Fruit fly (Drosophila melanogaster) whole organism, embryonic: ENCODE data around the gene CG12310.

Source experiments
- B-H2 ChIP-seq: fragments of 200-800 bp; sonication (Bioruptor generic); optimal IDR thresholded peaks from 2 replicates; lab custom pipeline; 2018; ENCODE audit warnings: missing biosample characterization, mild to moderate bottlenecking, missing genetic modification characterization
- Bteb2 ChIP-seq: fragments of 200-800 bp; sonication (Bioruptor generic); optimal IDR thresholded peaks from 2 replicates; lab custom pipeline; 2016; ENCODE audit warnings: missing biosample characterization, missing genetic modification characterization
- CG10366 ChIP-seq: fragments of 200-800 bp; sonication (Bioruptor generic); IDR thresholded peaks from 2 replicates; pipeline ENCODE4 v1.3.6; 2022; ENCODE audit warnings: missing biosample characterization, missing genetic modification characterization
- CG10959 ChIP-seq: fragments of 200-800 bp; sonication (Bioruptor generic); IDR thresholded peaks from 2 replicates; pipeline ENCODE4 v1.3.6; 2022; ENCODE audit warnings: missing biosample characterization, missing genetic modification characterization
- CG14014 ChIP-seq: fragments of 200-800 bp; sonication (Bioruptor generic); IDR thresholded peaks from 2 replicates; pipeline ENCODE4 v1.3.6; 2022; ENCODE audit warnings: missing biosample characterization, missing genetic modification characterization
- CG15696 ChIP-seq: fragments of 200-800 bp; sonication (Bioruptor generic); optimal IDR thresholded peaks from 2 replicates; lab custom pipeline; 2019; ENCODE audit warnings: missing biosample characterization, mild to moderate bottlenecking, missing genetic modification characterization, moderate library complexity
- CG16779 ChIP-seq: fragments of 200-800 bp; sonication (Bioruptor generic); IDR thresholded peaks from 2 replicates; pipeline ENCODE4 v1.3.6; 2022; ENCODE audit warnings: missing biosample characterization, missing genetic modification characterization
- CG16813 ChIP-seq: fragments of 200-800 bp; sonication (Bioruptor generic); IDR thresholded peaks from 3 replicates; pipeline ENCODE4 v1.3.6; 2022; ENCODE audit warnings: missing biosample characterization, missing genetic modification characterization; ENCODE audit not compliant: partially characterized antibody
- CG1832 ChIP-seq: fragments of 200-800 bp; sonication (Bioruptor generic); optimal IDR thresholded peaks from 2 replicates; lab custom pipeline; 2017; ENCODE audit warnings: missing biosample characterization, mild to moderate bottlenecking, missing genetic modification characterization, inconsistent platforms
- CG2129 ChIP-seq: fragments of 200-800 bp; sonication (Bioruptor generic); IDR thresholded peaks from 2 replicates; pipeline ENCODE4 v1.3.6; 2022; ENCODE audit warnings: missing biosample characterization, missing genetic modification characterization; ENCODE audit not compliant: partially characterized antibody
- CG42726 ChIP-seq: fragments of 200-800 bp; sonication (Bioruptor generic); IDR thresholded peaks from 2 replicates; pipeline ENCODE4 v1.3.6; 2022; ENCODE audit warnings: missing biosample characterization, missing genetic modification characterization; ENCODE audit not compliant: partially characterized antibody
- CG6272 ChIP-seq: fragments of 200-800 bp; sonication (Bioruptor generic); IDR thresholded peaks from 2 replicates; pipeline ENCODE4 v1.3.6; 2022; ENCODE audit warnings: missing biosample characterization, missing genetic modification characterization
- CG6683 ChIP-seq: fragments of 200-800 bp; sonication (Bioruptor generic); optimal IDR thresholded peaks from 2 replicates; lab custom pipeline; 2017; ENCODE audit warnings: missing biosample characterization, mild to moderate bottlenecking, missing genetic modification characterization, missing genetic modification reagents
- CG6765 ChIP-seq: fragments of 200-800 bp; sonication (Bioruptor generic); optimal IDR thresholded peaks from 3 replicates; lab custom pipeline; 2017; ENCODE audit warnings: missing biosample characterization, mild to moderate bottlenecking, missing genetic modification characterization
- CG6791 ChIP-seq: fragments of 200-800 bp; sonication (Bioruptor generic); IDR thresholded peaks from 3 replicates; pipeline ENCODE4 v1.3.6; 2022; ENCODE audit warnings: missing biosample characterization, missing genetic modification characterization; ENCODE audit not compliant: partially characterized antibody
- CG7357 ChIP-seq: fragments of 200-800 bp; sonication (Bioruptor generic); IDR thresholded peaks from 3 replicates; pipeline ENCODE4 v1.3.6; 2022; ENCODE audit warnings: missing biosample characterization, missing genetic modification characterization
- CG7963 ChIP-seq: fragments of 200-800 bp; sonication (Bioruptor generic); IDR thresholded peaks from 3 replicates; pipeline ENCODE4 v1.3.6; 2022; ENCODE audit warnings: missing biosample characterization, missing genetic modification characterization; ENCODE audit not compliant: partially characterized antibody
- CG8281 ChIP-seq: fragments of 200-800 bp; sonication (Bioruptor generic); optimal IDR thresholded peaks from 2 replicates; lab custom pipeline; 2018; ENCODE audit warnings: missing biosample characterization, mild to moderate bottlenecking, missing genetic modification characterization, moderate library complexity
- Dip3 ChIP-seq: fragments of 200-800 bp; sonication (Bioruptor generic); optimal IDR thresholded peaks from 3 replicates; lab custom pipeline; 2016; ENCODE audit warnings: missing biosample characterization, missing genetic modification characterization
- Eip74EF ChIP-seq, 2 experiments: fragments of 200-800 bp in 1 of 2; fragments of >200 bp in 1 of 2; sonication (Bioruptor generic) in 1 of 2; optimal IDR thresholded peaks; 2 replicates each; lab custom pipeline; 2017 to 2019; ENCODE audit warnings: missing biosample characterization in 2 of 2, missing genetic modification characterization in 2 of 2, mild to moderate bottlenecking in 1 of 2, moderate library complexity in 1 of 2
- Fer3 ChIP-seq: fragments of 200-800 bp; sonication (Bioruptor generic); optimal IDR thresholded peaks from 2 replicates; lab custom pipeline; 2018; ENCODE audit warnings: missing biosample characterization, mild to moderate bottlenecking, missing genetic modification characterization, moderate library complexity
- HLH54F ChIP-seq: fragments of 200-800 bp; sonication (Bioruptor generic); optimal IDR thresholded peaks from 3 replicates; lab custom pipeline; 2016; ENCODE audit warnings: missing biosample characterization, missing genetic modification characterization
- Hey ChIP-seq: fragments of 200-800 bp; sonication (Bioruptor generic); optimal IDR thresholded peaks from 3 replicates; lab custom pipeline; 2018; ENCODE audit warnings: missing biosample characterization, mild to moderate bottlenecking, missing genetic modification characterization
- Jarid2 ChIP-seq: fragments of 200-800 bp; sonication (Bioruptor generic); optimal IDR thresholded peaks from 3 replicates; lab custom pipeline; 2017; ENCODE audit warnings: mild to moderate bottlenecking, missing biosample characterization, missing genetic modification reagents, missing genetic modification characterization
- Oli ChIP-seq: fragments of 200-800 bp; sonication (Bioruptor generic); optimal IDR thresholded peaks from 2 replicates; lab custom pipeline; 2018; ENCODE audit warnings: missing biosample characterization, mild to moderate bottlenecking, missing genetic modification characterization, moderate library complexity
- Side ChIP-seq: fragments of 200-800 bp; sonication (Bioruptor generic); optimal IDR thresholded peaks from 2 replicates; lab custom pipeline; 2016; ENCODE audit warnings: missing biosample characterization, missing genetic modification characterization
- Sin3A ChIP-seq: fragments of >200 bp; optimal IDR thresholded peaks from 2 replicates; lab custom pipeline; 2018
- Six4 ChIP-seq: fragments of 200-800 bp; sonication (Bioruptor generic); optimal IDR thresholded peaks from 2 replicates; lab custom pipeline; 2016; ENCODE audit warnings: missing biosample characterization, missing genetic modification characterization
- Tbp ChIP-seq: fragments of >200 bp; optimal IDR thresholded peaks from 2 replicates; lab custom pipeline; 2018; ENCODE audit warnings: missing biosample characterization, missing genetic modification characterization
- fd64A ChIP-seq: fragments of 200-800 bp; sonication (Bioruptor generic); optimal IDR thresholded peaks from 3 replicates; lab custom pipeline; 2018; ENCODE audit warnings: missing biosample characterization, mild to moderate bottlenecking, missing genetic modification characterization
- ftz-f1 ChIP-seq: fragments of 200-800 bp; sonication (Bioruptor generic); optimal IDR thresholded peaks from 2 replicates; lab custom pipeline; 2016; ENCODE audit warnings: missing biosample characterization, missing genetic modification characterization
- fu2 ChIP-seq: fragments of 200-800 bp; sonication (Bioruptor generic); optimal IDR thresholded peaks from 2 replicates; lab custom pipeline; 2016; ENCODE audit warnings: missing biosample characterization, missing genetic modification characterization
- gsb-n ChIP-seq: fragments of 200-800 bp; sonication (Bioruptor generic); optimal IDR thresholded peaks from 3 replicates; lab custom pipeline; 2018; ENCODE audit warnings: missing biosample characterization, mild to moderate bottlenecking, missing genetic modification characterization
- her ChIP-seq: fragments of 200-800 bp; sonication (Bioruptor generic); optimal IDR thresholded peaks from 2 replicates; lab custom pipeline; 2016; ENCODE audit warnings: missing biosample characterization, missing genetic modification characterization
- inv ChIP-seq: fragments of 200-800 bp; sonication (Bioruptor generic); IDR thresholded peaks from 2 replicates; pipeline ENCODE4 v1.3.6; 2022; ENCODE audit warnings: missing biosample characterization, missing genetic modification characterization; ENCODE audit not compliant: partially characterized antibody
- jigr1 ChIP-seq: fragments of 200-800 bp; sonication (Bioruptor generic); IDR thresholded peaks from 3 replicates; pipeline ENCODE4 v1.3.6; 2022; ENCODE audit warnings: missing biosample characterization, missing genetic modification characterization
- kay ChIP-seq: fragments of 200-800 bp; sonication (Bioruptor generic); optimal IDR thresholded peaks from 2 replicates; lab custom pipeline; 2016; ENCODE audit warnings: missing biosample characterization, missing genetic modification characterization
- klu ChIP-seq: fragments of 200-800 bp; sonication (Bioruptor generic); IDR thresholded peaks from 2 replicates; pipeline ENCODE4 v1.3.6; 2022; ENCODE audit warnings: missing biosample characterization, missing genetic modification characterization
- knrl ChIP-seq: fragments of 200-800 bp; sonication (Bioruptor generic); IDR thresholded peaks from 3 replicates; pipeline ENCODE4 v1.3.6; 2022; ENCODE audit warnings: missing biosample characterization, missing genetic modification characterization; ENCODE audit not compliant: partially characterized antibody
- lov ChIP-seq, 2 experiments: fragments of 200-800 bp in 1 of 2; fragments of >200 bp in 1 of 2; sonication (Bioruptor generic) in 1 of 2; IDR thresholded peaks in 1 of 2; optimal IDR thresholded peaks in 1 of 2; 2 replicates in 1 of 2; 3 replicates in 1 of 2; pipeline versions ENCODE4 v1.3.6 to Lab custom; 2017 to 2022; ENCODE audit warnings: missing biosample characterization in 1 of 2, missing genetic modification characterization in 1 of 2
- phol ChIP-seq: fragments of 200-800 bp; sonication (Bioruptor generic); optimal IDR thresholded peaks from 3 replicates; lab custom pipeline; 2018; ENCODE audit warnings: missing biosample characterization, mild to moderate bottlenecking, missing genetic modification characterization, moderate library complexity
- pita ChIP-seq: fragments of 200-800 bp; sonication (Bioruptor generic); optimal IDR thresholded peaks from 2 replicates; lab custom pipeline; 2017; ENCODE audit warnings: missing biosample characterization, mild to moderate bottlenecking, missing genetic modification characterization
- psq ChIP-seq: fragments of 200-800 bp; sonication (Bioruptor generic); optimal IDR thresholded peaks from 2 replicates; lab custom pipeline; 2017; ENCODE audit warnings: missing biosample characterization, missing genetic modification characterization
- schlank ChIP-seq: fragments of 200-800 bp; sonication (Bioruptor generic); optimal IDR thresholded peaks from 2 replicates; lab custom pipeline; 2018; ENCODE audit warnings: missing biosample characterization, mild to moderate bottlenecking, missing genetic modification characterization
- seq ChIP-seq: fragments of 200-800 bp; sonication (Bioruptor generic); IDR thresholded peaks from 2 replicates; pipeline ENCODE4 v1.3.6; 2022; ENCODE audit warnings: missing biosample characterization, missing genetic modification characterization
- sr ChIP-seq: fragments of 200-800 bp; sonication (Bioruptor generic); IDR thresholded peaks from 3 replicates; pipeline ENCODE4 v1.3.6; 2022; ENCODE audit warnings: missing biosample characterization, missing genetic modification characterization
- tup ChIP-seq: fragments of 200-800 bp; sonication (Bioruptor generic); optimal IDR thresholded peaks from 2 replicates; lab custom pipeline; 2016; ENCODE audit warnings: missing biosample characterization, mild to moderate bottlenecking, missing genetic modification characterization, moderate library complexity

CG12310 gene

dm6 chr3L:15098659-15099512, 48.3 kb upstream of the CG12310 start (continued):
- TF ChIP-seq Dip3 (GFP tag; lab: Kevin White, UChicago) (no peak), knrl (GFP tag; lab: Robert Waterston, UW) (no peak), ftz-f1 (GFP tag; lab: Kevin White, UChicago) (no peak), CG16779 (no peak), HLH54F (GFP tag; lab: Kevin White, UChicago) (peak; percentile 2), CG10366 (GFP tag; lab: Robert Waterston, UW) (peak; percentile 64), fu2 (GFP tag; lab: Kevin White, UChicago) (no peak), CG7963 (GFP tag; lab: Robert Waterston, UW) (no peak), Sin3A (lab: Kevin White, UChicago) (no peak), sr (peak; percentile 56; the same call in 2 of the 3 replicates), seq (GFP tag; lab: Robert Waterston, UW) (peak; percentile 34; the same call in 1 of the 2 replicates), klu (no peak; the same call in 1 of the 2 replicates), Eip74EF (GFP tag; optimal IDR thresholded peaks at IDR 0.05; lab: Kevin White, UChicago) (peak in 1 of 2 experiments; percentile 90), psq (GFP tag; lab: Kevin White, UChicago) (peak; percentile 11), Fer3 (peak; percentile 89), CG1832 (no peak), Six4 (GFP tag; lab: Kevin White, UChicago) (peak; percentile 87), Bteb2 (GFP tag; lab: Kevin White, UChicago) (no peak), kay (GFP tag; lab: Kevin White, UChicago) (peak; percentile 37), CG42726 (GFP tag; lab: Robert Waterston, UW) (no peak)
- TF ChIP-seq, all 482 proteins: peak for 318

dm6 chr3L:15097878-15098520, 47.4 kb upstream of the CG12310 start, which contains the start of gene Ctps:
Gene Ctps (plus strand): TSS chr3L:15097914.
- no peak for TF ChIP-seq Tbp (GFP tag; lab: Kevin White, UChicago)
- no peak for TF ChIP-seq inv
- TF ChIP-seq CG2129 (GFP tag; lab: Robert Waterston, UW): no peak
- no peak for TF ChIP-seq jigr1 (GFP tag; lab: Robert Waterston, UW)
- no peak for TF ChIP-seq Side
- TF ChIP-seq CG15696: no peak
- TF ChIP-seq CG10959 (GFP tag; lab: Robert Waterston, UW): no peak
- no peak for TF ChIP-seq fd64A (GFP tag; lab: Kevin White, UChicago)
- no peak for TF ChIP-seq ftz-f1 (GFP tag; lab: Kevin White, UChicago)
- no peak for TF ChIP-seq Hey (tag; lab: Kevin White, UChicago)
- no peak for TF ChIP-seq CG6683 (GFP tag; lab: Kevin White, UChicago)
- no peak for TF ChIP-seq CG6765 (GFP tag; lab: Kevin White, UChicago)
- TF ChIP-seq tup: no peak
- TF ChIP-seq CG14014 (GFP tag; lab: Robert Waterston, UW): no peak; the same call in 1 of the 2 replicates
- TF ChIP-seq Jarid2 (GFP tag; lab: Kevin White, UChicago): no peak
- TF ChIP-seq B-H2: no peak
- peak; percentile 50 for TF ChIP-seq her (GFP tag; lab: Kevin White, UChicago)
- TF ChIP-seq CG8281: no peak
- TF ChIP-seq phol: peak; percentile 2
- no peak for TF ChIP-seq CG6791 (GFP tag; lab: Robert Waterston, UW)
- no peak for TF ChIP-seq CG7357 (GFP tag; lab: Robert Waterston, UW)
- TF ChIP-seq lov (optimal IDR thresholded peaks at IDR 0.05; lab: Kevin White, UChicago): no peak
- TF ChIP-seq lov (GFP tag; IDR thresholded peaks at IDR 0.05; lab: Robert Waterston, UW): no peak
- TF ChIP-seq Oli (tag; lab: Kevin White, UChicago): no peak
- no peak for TF ChIP-seq CG16813 (GFP tag; lab: Robert Waterston, UW)
- TF ChIP-seq pita: no peak
- no peak for TF ChIP-seq gsb-n
- no peak for TF ChIP-seq CG6272 (GFP tag; lab: Robert Waterston, UW)
- TF ChIP-seq schlank (tag; lab: Kevin White, UChicago): no peak
